Fruit fly (Drosophila melanogaster): ENCODE data around the gene SelR.

The SelR gene

dm6 chr3R:10884031-10884677 lies 15.7 kb upstream of the SelR start (continued):
- TF ChIP-seq sima (GFP tag; optimal IDR thresholded peaks at IDR 0.05) (no peak), pros (GFP tag; optimal IDR thresholded peaks at IDR 0.05) (no peak), CG7357 (GFP tag; IDR thresholded peaks at IDR 0.05) (peak; percentile 61), CG2889 (GFP tag; IDR thresholded peaks at IDR 0.05) (peak; percentile 53; the same call in 1 of the 3 replicates), pnt (GFP tag; optimal IDR thresholded peaks at IDR 0.05) (peak; percentile 13), Atf-2 (GFP tag; optimal IDR thresholded peaks at IDR 0.05) (no peak), CG7839 (tag; optimal IDR thresholded peaks at IDR 0.05) (peak; percentile 88), CG9876 (GFP tag; optimal IDR thresholded peaks at IDR 0.05) (no peak), ken (GFP tag; IDR thresholded peaks at IDR 0.05) (peak; percentile 79; the same call in 2 of the 3 replicates), CG3838 (GFP tag; optimal IDR thresholded peaks at IDR 0.05) (no peak), h (optimal IDR thresholded peaks at IDR 0.05) (no peak), C15 (GFP tag; IDR thresholded peaks at IDR 0.05) (0 out of 3 replicates have a peak, but pooled peaks have one; percentile 61), CG10979 (tag; optimal IDR thresholded peaks at IDR 0.05) (peak; percentile 52), Gug (GFP tag; IDR thresholded peaks at IDR 0.05) (peak; percentile 66; the same call in 3 of the 4 replicates), ATbp (GFP tag; optimal IDR thresholded peaks at IDR 0.05) (peak; percentile 46), zen (tag; optimal IDR thresholded peaks at IDR 0.05) (peak; percentile 62), CG15601 (tag; optimal IDR thresholded peaks at IDR 0.05) (no peak), dan (GFP tag; IDR thresholded peaks at IDR 0.05) (no peak), CG3281 (GFP tag; optimal IDR thresholded peaks at IDR 0.05) (peak; percentile 87), Poxn (GFP tag; IDR thresholded peaks at IDR 0.05) (peak; percentile 51), hbn (GFP tag; IDR thresholded peaks at IDR 0.05; ENCODE audit: partially characterized antibody) (no peak), CG14860 (GFP tag; IDR thresholded peaks at IDR 0.05; ENCODE audit: partially characterized antibody) (no peak), CG2129 (GFP tag; IDR thresholded peaks at IDR 0.05; ENCODE audit: partially characterized antibody) (no peak), CG15011 (GFP tag; optimal IDR thresholded peaks at IDR 0.05) (peak; percentile 60), sim (GFP tag; IDR thresholded peaks at IDR 0.05) (0 out of 2 replicates have a peak, but pooled peaks have one; percentile 34), CG7271 (tag; optimal IDR thresholded peaks at IDR 0.05) (no peak), Hey (tag; optimal IDR thresholded peaks at IDR 0.05) (no peak), klu (GFP tag; IDR thresholded peaks at IDR 0.05) (peak; percentile 54), CG11723 (GFP tag; optimal IDR thresholded peaks at IDR 0.05) (no peak), psq (GFP tag; optimal IDR thresholded peaks at IDR 0.05) (no peak), Dbx (GFP tag; IDR thresholded peaks at IDR 0.05) (peak; percentile 82; the same call in 2 of the 3 replicates), bcd (GFP tag; optimal IDR thresholded peaks at IDR 0.05) (peak; percentile 80), Ptx1 (GFP tag; IDR thresholded peaks at IDR 0.05) (peak; percentile 89), CG12071 (GFP tag; optimal IDR thresholded peaks at IDR 0.05) (peak; percentile 64), Dll (GFP tag; IDR thresholded peaks at IDR 0.05; ENCODE audit: partially characterized antibody) (no peak), nau (GFP tag; optimal IDR thresholded peaks at IDR 0.05) (peak; percentile 20), HLH3B (GFP tag; IDR thresholded peaks at IDR 0.05) (peak; percentile 83), ap (GFP tag; IDR thresholded peaks at IDR 0.05) (peak; percentile 54), gcm2 (GFP tag; optimal IDR thresholded peaks at IDR 0.05) (no peak), CG31441 (GFP tag; IDR thresholded peaks at IDR 0.05) (peak; percentile 78), maf-S (GFP tag; optimal IDR thresholded peaks at IDR 0.05) (no peak), gfzf (GFP tag; optimal IDR thresholded peaks at IDR 0.05) (no peak), CG17912 (GFP tag; optimal IDR thresholded peaks at IDR 0.05) (no peak), CG16813 (GFP tag; IDR thresholded peaks at IDR 0.05; ENCODE audit: partially characterized antibody) (no peak), lbe (GFP tag; optimal IDR thresholded peaks at IDR 0.05) (no peak), Lim3 (GFP tag; IDR thresholded peaks at IDR 0.05) (peak; percentile 44; the same call in 1 of the 2 replicates), CG1233 (GFP tag; optimal IDR thresholded peaks at IDR 0.05) (peak; percentile 69), CG9215 (GFP tag; IDR thresholded peaks at IDR 0.05) (peak; percentile 72), CG30020 (tag; optimal IDR thresholded peaks at IDR 0.05) (peak; percentile 0), Dip3 (GFP tag; optimal IDR thresholded peaks at IDR 0.05) (no peak)

All from whole organism, embryonic.